Worm (Caenorhabditis elegans) whole organism, early embryonic: ENCODE measurements around the gene C16A11.3.

Experiments used
- ama-1 ChIP-seq: fragments of 150-350 bp; optimal IDR thresholded peaks from 2 replicates; lab custom pipeline; 2014
- ceh-13 ChIP-seq: fragments of 200-800 bp; sonication (Bioruptor generic); optimal IDR thresholded peaks from 2 replicates; lab custom pipeline; 2018; ENCODE audit warnings: mild to moderate bottlenecking, missing genetic modification characterization, missing compliant biosample characterization
- hmg-4 ChIP-seq: fragments of 200-800 bp; sonication (Bioruptor generic); optimal IDR thresholded peaks from 2 replicates; lab custom pipeline; 2018; ENCODE audit warnings: mild to moderate bottlenecking, missing genetic modification characterization, missing compliant biosample characterization
- hnd-1 ChIP-seq: sonication (generic microtip); optimal IDR thresholded peaks from 2 replicates; lab custom pipeline; 2016; ENCODE audit warnings: missing genetic modification characterization, missing compliant biosample characterization
- tbx-37 ChIP-seq: fragments of 200-800 bp; sonication (Bioruptor generic); conservative IDR thresholded peaks from 2 replicates; pipeline ENCODE4 v1.3.6; 2022; ENCODE audit warnings: missing genetic modification reagents, missing genetic modification characterization, missing compliant biosample characterization
- tra-4 ChIP-seq: sonication (generic microtip); optimal IDR thresholded peaks from 2 replicates; lab custom pipeline; 2017; ENCODE audit warnings: missing genetic modification characterization, missing compliant biosample characterization

DNA sequence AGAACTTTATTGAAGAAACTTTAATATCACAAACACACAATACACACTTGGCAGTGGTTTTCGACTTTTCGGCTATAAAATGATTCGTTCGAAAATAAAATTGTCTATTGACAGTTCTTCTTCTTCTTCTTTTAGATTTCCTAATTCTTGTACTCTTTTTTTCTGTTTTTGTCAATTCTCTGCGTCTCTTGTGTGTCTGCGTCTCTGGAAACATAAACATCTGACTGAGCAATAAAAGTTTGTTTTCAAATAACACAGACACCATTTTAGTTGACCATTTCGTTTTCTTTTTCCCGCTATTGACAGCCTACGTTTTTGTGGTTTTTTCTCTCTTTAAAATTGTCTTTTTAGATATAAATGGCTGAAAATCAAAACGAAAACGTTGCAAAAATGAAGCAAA is 49.4 kb upstream of the C16A11.3 start, which contains the start of gene R03H10.1:
- no peak for TF ChIP-seq hnd-1
- TF ChIP-seq ceh-13 (GFP tag; lab: Kevin White, UChicago): no peak
- no peak for TF ChIP-seq ama-1
- no peak for TF ChIP-seq hmg-4 (GFP tag; lab: Kevin White, UChicago)
- no peak for TF ChIP-seq tra-4 (tag; lab: Kevin White, UChicago)
- TF ChIP-seq tbx-37 (GFP tag; lab: Robert Waterston, UW): no peak
